Fruit fly (Drosophila melanogaster) Kc167 (cell line): ENCODE results near the gene Lk.

Experiments used
- h ChIP-seq: fragments of >200 bp; optimal IDR thresholded peaks from 3 replicates; lab custom pipeline; 2018; ENCODE audit warnings: missing external identifiers
- psq ChIP-seq: fragments of >200 bp; optimal IDR thresholded peaks from 2 replicates; lab custom pipeline; 2017; ENCODE audit warnings: missing external identifiers

DNA sequence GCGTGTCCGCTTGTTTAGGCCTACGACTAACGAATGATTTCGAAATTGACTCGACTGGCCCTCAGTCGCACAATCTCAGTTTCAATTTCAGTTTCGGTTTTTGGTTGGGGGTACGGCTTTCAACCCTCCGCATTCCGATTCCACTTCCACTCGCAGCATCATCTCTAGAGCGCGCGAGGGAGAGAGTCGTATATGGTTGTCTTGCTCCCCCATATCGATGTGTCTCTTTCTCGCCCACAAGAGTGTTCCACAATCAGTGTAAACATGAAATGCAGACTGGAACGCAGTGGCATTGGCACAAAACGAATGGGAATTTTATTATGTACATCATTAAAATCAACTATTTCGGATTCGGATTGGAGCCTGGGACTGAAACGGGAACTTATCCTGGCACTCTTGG lies 38.9 kb upstream of the Lk start, which contains the start of gene HGTX:
- TF ChIP-seq psq (lab: Kevin White, UChicago) (no peak), h (lab: Kevin White, UChicago) (no peak)
